Fruit fly (Drosophila melanogaster): Measurements from ENCODE around the gene CG31465.

CG31465 gene

dm6 chr3R:21870158-21870971, 10.2 kb upstream of the CG31465 start, which contains the start of gene CG31431 (continued):
- TF ChIP-seq CG1602 (GFP tag; optimal IDR thresholded peaks at IDR 0.05) = peak; percentile 95
- peak; percentile 97 for TF ChIP-seq HLH3B (GFP tag; IDR thresholded peaks at IDR 0.05)
- TF ChIP-seq Mrtf (GFP tag; IDR thresholded peaks at IDR 0.05) = peak; percentile 97
- TF ChIP-seq Dfd (GFP tag; optimal IDR thresholded peaks at IDR 0.05) = no peak
- TF ChIP-seq CG12236 (GFP tag; optimal IDR thresholded peaks at IDR 0.05) = peak; percentile 93
- TF ChIP-seq nerfin-2 (GFP tag; IDR thresholded peaks at IDR 0.05; ENCODE audit: partially characterized antibody) = no peak
- peak; percentile 98 for TF ChIP-seq CG3847 (GFP tag; IDR thresholded peaks at IDR 0.05)
- no peak for TF ChIP-seq vnd (GFP tag; IDR thresholded peaks at IDR 0.05; ENCODE audit: partially characterized antibody)
- peak; percentile 95 for TF ChIP-seq CG4328 (GFP tag; optimal IDR thresholded peaks at IDR 0.05)
- peak; percentile 93 for TF ChIP-seq CG8388 (GFP tag; optimal IDR thresholded peaks at IDR 0.05)
- TF ChIP-seq tx (GFP tag; optimal IDR thresholded peaks at IDR 0.05) = peak; percentile 95
- peak; percentile 97 for TF ChIP-seq pum (GFP tag; optimal IDR thresholded peaks at IDR 0.05)
- TF ChIP-seq CG1603 (tag; optimal IDR thresholded peaks at IDR 0.05) = peak; percentile 98
- TF ChIP-seq gcm2 (GFP tag; optimal IDR thresholded peaks at IDR 0.05) = peak; percentile 89
- TF ChIP-seq CG31388 (GFP tag; optimal IDR thresholded peaks at IDR 0.05) = peak; percentile 96
- peak; percentile 96 for TF ChIP-seq CG10979 (tag; optimal IDR thresholded peaks at IDR 0.05)
- peak; percentile 93 for TF ChIP-seq CG8290 (GFP tag; optimal IDR thresholded peaks at IDR 0.05)
- peak; percentile 71 to 99 for TF ChIP-seq CG8290 (tag; optimal IDR thresholded peaks at IDR 0.05)
- TF ChIP-seq chm (GFP tag; IDR thresholded peaks at IDR 0.05) = peak; percentile 96
- TF ChIP-seq slou (GFP tag; optimal IDR thresholded peaks at IDR 0.05) = peak; percentile 94
- peak; percentile 97 for TF ChIP-seq chif (GFP tag; optimal IDR thresholded peaks at IDR 0.05)
- peak; percentile 96 for TF ChIP-seq grau (tag; optimal IDR thresholded peaks at IDR 0.05)
- TF ChIP-seq CG6854 (GFP tag; optimal IDR thresholded peaks at IDR 0.05) = peak; percentile 96
- TF ChIP-seq CG5180 (GFP tag; optimal IDR thresholded peaks at IDR 0.05) = peak; percentile 89
- TF ChIP-seq Bdp1 (GFP tag; optimal IDR thresholded peaks at IDR 0.05) = peak; percentile 88
- TF ChIP-seq Gsc (GFP tag; IDR thresholded peaks at IDR 0.05) = no peak; the same call in none of the 2 replicates
- TF ChIP-seq oc (tag; optimal IDR thresholded peaks at IDR 0.05) = peak; percentile 93
- no peak for TF ChIP-seq Sin3A (optimal IDR thresholded peaks at IDR 0.05)
- TF ChIP-seq tgo (GFP tag; IDR thresholded peaks at IDR 0.05) = peak; percentile 98
- TF ChIP-seq zfh1 (GFP tag; IDR thresholded peaks at IDR 0.05) = peak; percentile 98
- TF ChIP-seq tll (GFP tag; optimal IDR thresholded peaks at IDR 0.05) = peak in 1 of 2 experiments; percentile 72
- TF ChIP-seq bcd (GFP tag; optimal IDR thresholded peaks at IDR 0.05) = peak; percentile 97
- peak; percentile 97 for TF ChIP-seq CG9817 (tag; optimal IDR thresholded peaks at IDR 0.05)
- peak; percentile 96 for TF ChIP-seq CG17328 (GFP tag; IDR thresholded peaks at IDR 0.05)
- no peak for TF ChIP-seq Opbp (GFP tag; IDR thresholded peaks at IDR 0.05; ENCODE audit: partially characterized antibody)
- TF ChIP-seq CG12769 (tag; optimal IDR thresholded peaks at IDR 0.05) = peak; percentile 99
- peak; percentile 95 for TF ChIP-seq slp2 (GFP tag; optimal IDR thresholded peaks at IDR 0.05)
- peak; percentile 92 for TF ChIP-seq Hmx (GFP tag; optimal IDR thresholded peaks at IDR 0.05)
- peak; percentile 91 for TF ChIP-seq aop (GFP tag; IDR thresholded peaks at IDR 0.05)
- peak; percentile 96 for TF ChIP-seq CG9932 (GFP tag; IDR thresholded peaks at IDR 0.05)
- TF ChIP-seq CG10654 (GFP tag; optimal IDR thresholded peaks at IDR 0.05) = peak; percentile 97
- no peak for TF ChIP-seq mld (GFP tag; IDR thresholded peaks at IDR 0.05; ENCODE audit: partially characterized antibody)
- no peak for TF ChIP-seq prd (optimal IDR thresholded peaks at IDR 0.05)
- peak; percentile 98 for TF ChIP-seq prd (GFP tag; IDR thresholded peaks at IDR 0.05)
- TF ChIP-seq CG10959 (GFP tag; IDR thresholded peaks at IDR 0.05) = peak; percentile 95
- peak; percentile 43 for TF ChIP-seq Kr (GFP tag; optimal IDR thresholded peaks at IDR 0.05)
- TF ChIP-seq Fer2 (tag; optimal IDR thresholded peaks at IDR 0.05) = peak; percentile 97
- TF ChIP-seq D19B (GFP tag; optimal IDR thresholded peaks at IDR 0.05) = peak; percentile 97
- TF ChIP-seq otp (GFP tag; IDR thresholded peaks at IDR 0.05) = peak; percentile 95
- TF ChIP-seq disco-r (GFP tag; optimal IDR thresholded peaks at IDR 0.05) = peak; percentile 94
